Fruit fly (Drosophila melanogaster) whole organism, prepupa: ENCODE results near the gene ScsbetaG.
A peak's percentile ranks its signal among the peaks of the same experiment; 100 is the strongest.

Experiments used
- Blimp-1 ChIP-seq: fragments of 200-800 bp; sonication (Bioruptor generic); optimal IDR thresholded peaks from 3 replicates; lab custom pipeline; 2017; ENCODE audit warnings: missing biosample characterization, missing genetic modification characterization, mild to moderate bottlenecking, moderate library complexity, missing genetic modification reagents
- CG10631 ChIP-seq: fragments of 200-800 bp; sonication (Bioruptor generic); optimal IDR thresholded peaks from 2 replicates; lab custom pipeline; 2016; ENCODE audit warnings: missing biosample characterization, missing genetic modification characterization
- CG11294 ChIP-seq: fragments of 200-800 bp; sonication (Bioruptor generic); IDR thresholded peaks from 2 replicates; pipeline ENCODE4 v1.3.6; 2022; ENCODE audit warnings: missing biosample characterization, missing genetic modification characterization
- CG11762 ChIP-seq: fragments of 200-800 bp; sonication (Bioruptor generic); optimal IDR thresholded peaks from 3 replicates; lab custom pipeline; 2016; ENCODE audit warnings: missing biosample characterization, missing genetic modification characterization; ENCODE audit not compliant: insufficient read depth
- CG11902 ChIP-seq: fragments of 200-800 bp; sonication (Bioruptor generic); optimal IDR thresholded peaks from 3 replicates; lab custom pipeline; 2016; ENCODE audit warnings: missing biosample characterization, missing genetic modification characterization
- CG1621 ChIP-seq: fragments of 200-800 bp; sonication (Bioruptor generic); optimal IDR thresholded peaks from 3 replicates; lab custom pipeline; 2018; ENCODE audit warnings: missing biosample characterization, mild to moderate bottlenecking, missing genetic modification characterization
- CG16779 ChIP-seq: fragments of 200-800 bp; sonication (Bioruptor generic); optimal IDR thresholded peaks from 3 replicates; lab custom pipeline; 2017; ENCODE audit warnings: missing biosample characterization, mild to moderate bottlenecking, missing genetic modification characterization
- CG31627 ChIP-seq: fragments of 200-800 bp; sonication (Bioruptor generic); optimal IDR thresholded peaks from 3 replicates; lab custom pipeline; 2016; ENCODE audit warnings: missing biosample characterization, missing genetic modification characterization
- CG34406 ChIP-seq: fragments of 200-800 bp; sonication (Bioruptor generic); optimal IDR thresholded peaks from 3 replicates; lab custom pipeline; 2016; ENCODE audit warnings: missing biosample characterization, missing genetic modification characterization
- CG3919 ChIP-seq: fragments of 200-800 bp; sonication (Bioruptor generic); optimal IDR thresholded peaks from 3 replicates; lab custom pipeline; 2016; ENCODE audit warnings: missing biosample characterization, missing genetic modification characterization
- CG4318 ChIP-seq: fragments of 200-800 bp; sonication (Bioruptor generic); optimal IDR thresholded peaks from 3 replicates; lab custom pipeline; 2017; ENCODE audit warnings: missing biosample characterization, mild to moderate bottlenecking, missing genetic modification characterization
- CG6276 ChIP-seq: fragments of 200-800 bp; sonication (Bioruptor generic); optimal IDR thresholded peaks from 2 replicates; lab custom pipeline; 2017; ENCODE audit warnings: missing biosample characterization, mild to moderate bottlenecking, missing genetic modification characterization
- CG6808 ChIP-seq: fragments of 200-800 bp; sonication (Bioruptor generic); optimal IDR thresholded peaks from 3 replicates; lab custom pipeline; 2017; ENCODE audit warnings: missing biosample characterization, missing genetic modification characterization, mild to moderate bottlenecking, moderate library complexity, missing genetic modification reagents
- CG6854 ChIP-seq: fragments of 200-800 bp; sonication (Bioruptor generic); optimal IDR thresholded peaks from 2 replicates; lab custom pipeline; 2017; ENCODE audit warnings: missing biosample characterization, mild to moderate bottlenecking, missing genetic modification characterization
- CG7368 ChIP-seq: fragments of 200-800 bp; sonication (Bioruptor generic); optimal IDR thresholded peaks from 3 replicates; lab custom pipeline; 2016; ENCODE audit warnings: missing biosample characterization, missing genetic modification characterization
- CG8119 ChIP-seq: fragments of 200-800 bp; sonication (Bioruptor generic); IDR thresholded peaks from 3 replicates; pipeline ENCODE4 v1.3.6; 2022; ENCODE audit warnings: missing biosample characterization, missing genetic modification characterization
- CG8632 ChIP-seq: fragments of 200-800 bp; sonication (Bioruptor generic); optimal IDR thresholded peaks from 3 replicates; lab custom pipeline; 2016; ENCODE audit warnings: missing biosample characterization, missing genetic modification characterization
- CG9139 ChIP-seq: fragments of 200-800 bp; sonication (Bioruptor generic); optimal IDR thresholded peaks from 3 replicates; lab custom pipeline; 2017; ENCODE audit warnings: missing biosample characterization, mild to moderate bottlenecking, missing genetic modification characterization
- Eip75B ChIP-seq: fragments of 200-800 bp; sonication (Bioruptor generic); optimal IDR thresholded peaks from 3 replicates; lab custom pipeline; 2016; ENCODE audit warnings: missing biosample characterization, missing genetic modification characterization
- Eip78C ChIP-seq: fragments of 200-800 bp; sonication (Bioruptor generic); peaks from one replicate; lab custom pipeline; 2016; ENCODE audit warnings: missing biosample characterization, missing genetic modification characterization
- Eip93F ChIP-seq: fragments of 200-800 bp; sonication (Bioruptor generic); optimal IDR thresholded peaks from 2 replicates; lab custom pipeline; 2016; ENCODE audit warnings: missing biosample characterization, mild to moderate bottlenecking, missing genetic modification characterization
- Ets21C ChIP-seq: fragments of 200-800 bp; sonication (Bioruptor generic); optimal IDR thresholded peaks from 3 replicates; lab custom pipeline; 2016; ENCODE audit warnings: missing biosample characterization, missing genetic modification characterization
- Ets96B ChIP-seq: fragments of 200-800 bp; optimal IDR thresholded peaks from 2 replicates; lab custom pipeline; 2019; ENCODE audit warnings: missing biosample characterization, mild to moderate bottlenecking, missing genetic modification characterization, moderate library complexity
- Hr39 ChIP-seq: fragments of 200-800 bp; sonication (Bioruptor generic); optimal IDR thresholded peaks from 2 replicates; lab custom pipeline; 2016; ENCODE audit warnings: missing biosample characterization, missing genetic modification characterization
- Hr4 ChIP-seq: fragments of 200-800 bp; sonication (Bioruptor generic); optimal IDR thresholded peaks from 3 replicates; lab custom pipeline; 2016; ENCODE audit warnings: missing biosample characterization, missing genetic modification characterization
- OdsH ChIP-seq: fragments of 200-800 bp; sonication (Bioruptor generic); optimal IDR thresholded peaks from 3 replicates; lab custom pipeline; 2016; ENCODE audit warnings: missing biosample characterization, missing genetic modification characterization
- Smox ChIP-seq: fragments of 200-800 bp; sonication (Bioruptor generic); optimal IDR thresholded peaks from 3 replicates; lab custom pipeline; 2016; ENCODE audit warnings: missing biosample characterization, missing genetic modification characterization
- Sox102F ChIP-seq: fragments of 200-800 bp; sonication (Bioruptor generic); optimal IDR thresholded peaks from 2 replicates; lab custom pipeline; 2016; ENCODE audit warnings: missing biosample characterization, mild to moderate bottlenecking, missing genetic modification characterization
- Sox14 ChIP-seq: fragments of 200-800 bp; sonication (Bioruptor generic); optimal IDR thresholded peaks from 3 replicates; lab custom pipeline; 2016; ENCODE audit warnings: missing biosample characterization, missing genetic modification characterization
- Sox15 ChIP-seq: fragments of 200-800 bp; sonication (Bioruptor generic); optimal IDR thresholded peaks from 3 replicates; lab custom pipeline; 2016; ENCODE audit warnings: missing biosample characterization, missing genetic modification characterization
- achi ChIP-seq: fragments of 200-800 bp; sonication (Bioruptor generic); optimal IDR thresholded peaks from 3 replicates; lab custom pipeline; 2016; ENCODE audit warnings: missing biosample characterization, missing genetic modification characterization
- acj6 ChIP-seq: fragments of 200-800 bp; sonication (Bioruptor generic); optimal IDR thresholded peaks from 3 replicates; lab custom pipeline; 2016; ENCODE audit warnings: missing biosample characterization, missing genetic modification characterization
- cyc ChIP-seq: fragments of 200-800 bp; sonication (Bioruptor generic); optimal IDR thresholded peaks from 3 replicates; lab custom pipeline; 2016; ENCODE audit warnings: missing biosample characterization, missing genetic modification characterization
- dac ChIP-seq: fragments of 200-800 bp; sonication (Bioruptor generic); optimal IDR thresholded peaks from 2 replicates; lab custom pipeline; 2017; ENCODE audit warnings: missing biosample characterization, mild to moderate bottlenecking, missing genetic modification characterization
- fd59A ChIP-seq: fragments of 200-800 bp; sonication (Bioruptor generic); optimal IDR thresholded peaks from 2 replicates; lab custom pipeline; 2017; ENCODE audit warnings: missing biosample characterization, mild to moderate bottlenecking, missing genetic modification characterization, missing genetic modification reagents
- fd85E ChIP-seq: fragments of 200-800 bp; sonication (Bioruptor generic); optimal IDR thresholded peaks from 3 replicates; lab custom pipeline; 2016; ENCODE audit warnings: missing biosample characterization, missing genetic modification characterization
- fkh ChIP-seq: fragments of 200-800 bp; sonication (Bioruptor generic); optimal IDR thresholded peaks from 3 replicates; lab custom pipeline; 2017; ENCODE audit warnings: missing biosample characterization, mild to moderate bottlenecking, missing genetic modification characterization, moderate library complexity
- net ChIP-seq: fragments of 200-800 bp; sonication (Bioruptor generic); optimal IDR thresholded peaks from 3 replicates; lab custom pipeline; 2016; ENCODE audit warnings: missing biosample characterization, missing genetic modification characterization
- pdm3 ChIP-seq: fragments of 200-800 bp; sonication (Bioruptor generic); optimal IDR thresholded peaks from 3 replicates; lab custom pipeline; 2016; ENCODE audit warnings: missing biosample characterization, missing genetic modification characterization
- salr ChIP-seq, 2 experiments: fragments of 200-800 bp; sonication (Bioruptor generic); optimal IDR thresholded peaks; 3 replicates each; lab custom pipeline; 2016 to 2018; ENCODE audit warnings: missing biosample characterization in 2 of 2, missing genetic modification characterization in 2 of 2, mild to moderate bottlenecking in 1 of 2
- spab ChIP-seq: fragments of 200-800 bp; sonication (Bioruptor generic); optimal IDR thresholded peaks from 2 replicates; lab custom pipeline; 2017; ENCODE audit warnings: missing biosample characterization, mild to moderate bottlenecking, missing genetic modification characterization, missing genetic modification reagents
- svp ChIP-seq: fragments of 200-800 bp; sonication (Bioruptor generic); peaks from one replicate; lab custom pipeline; 2016; ENCODE audit warnings: missing biosample characterization, missing genetic modification characterization
- topi ChIP-seq: fragments of 200-800 bp; sonication (Bioruptor generic); optimal IDR thresholded peaks from 3 replicates; lab custom pipeline; 2016; ENCODE audit warnings: missing biosample characterization, missing genetic modification characterization
- vri ChIP-seq: fragments of 200-800 bp; sonication (Bioruptor generic); optimal IDR thresholded peaks from 3 replicates; lab custom pipeline; 2016; ENCODE audit warnings: missing biosample characterization, mild to moderate bottlenecking, missing genetic modification characterization

Gene ScsbetaG

dm6 chr3L:5583295-5583707, 19.8 kb upstream of the ScsbetaG start (continued):
- TF ChIP-seq spab (GFP tag; lab: Kevin White, UChicago), result no peak
- TF ChIP-seq CG34406 (GFP tag; lab: Kevin White, UChicago), result peak; percentile 53
- peak; percentile 86 for TF ChIP-seq CG10631 (GFP tag; lab: Kevin White, UChicago)
- TF ChIP-seq CG4318 (GFP tag; lab: Kevin White, UChicago), result peak; percentile 68

DNA sequence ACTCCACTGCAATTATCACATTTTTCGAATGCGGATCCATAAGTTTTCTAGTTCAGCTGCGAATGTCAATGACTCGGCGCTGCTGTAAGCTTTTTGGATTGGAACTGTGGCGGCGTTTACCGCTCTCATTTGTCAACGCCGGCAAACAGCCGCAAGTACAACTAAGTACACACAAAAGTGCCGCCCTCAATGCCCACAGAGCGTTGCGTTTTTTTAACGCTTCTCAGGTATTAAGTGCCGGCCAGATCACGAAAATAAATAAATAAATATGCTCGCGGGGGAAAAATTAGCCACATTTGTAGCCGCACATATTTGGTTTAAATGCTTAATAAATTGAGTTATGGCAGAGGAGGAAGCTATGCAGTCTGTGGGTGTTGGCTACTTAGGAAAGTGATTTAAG, 18.1 kb upstream of the ScsbetaG start:
- TF ChIP-seq fkh, result peak; percentile 25
- no peak for TF ChIP-seq CG1621 (tag; lab: Kevin White, UChicago)

DNA sequence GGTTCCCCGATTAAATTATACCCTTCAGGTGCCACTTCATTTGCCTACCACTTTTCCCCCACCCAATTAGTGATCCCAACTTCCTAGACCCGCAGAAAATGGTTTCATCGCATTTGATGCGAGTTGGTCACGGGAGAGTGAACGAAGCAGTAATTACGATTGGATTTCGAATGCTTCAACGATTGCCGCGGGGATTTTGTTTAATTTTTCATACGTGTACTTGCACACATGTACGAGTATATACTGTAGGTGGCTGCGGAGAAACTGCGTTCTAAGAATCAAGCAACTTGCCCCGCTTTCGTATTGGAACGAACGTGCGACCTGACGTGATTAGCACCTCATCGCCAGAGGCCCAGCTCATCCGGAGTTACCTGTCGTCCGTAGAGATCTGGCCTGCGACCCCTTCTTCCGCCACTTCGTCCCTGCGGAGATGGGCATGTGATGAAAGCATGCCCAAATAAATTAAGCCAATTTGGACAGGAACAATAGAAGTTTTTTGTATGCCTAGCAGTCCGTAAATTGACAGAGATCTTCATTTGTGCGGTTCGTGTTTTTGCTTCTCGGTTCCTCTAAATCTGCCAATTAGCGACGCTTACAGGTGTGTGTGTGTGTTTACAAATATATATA, 17.1 kb upstream of the ScsbetaG start:
- no peak for TF ChIP-seq CG7368
- peak; percentile 15 for TF ChIP-seq fkh
- no peak for TF ChIP-seq Eip75B (GFP tag; lab: Kevin White, UChicago)

DNA sequence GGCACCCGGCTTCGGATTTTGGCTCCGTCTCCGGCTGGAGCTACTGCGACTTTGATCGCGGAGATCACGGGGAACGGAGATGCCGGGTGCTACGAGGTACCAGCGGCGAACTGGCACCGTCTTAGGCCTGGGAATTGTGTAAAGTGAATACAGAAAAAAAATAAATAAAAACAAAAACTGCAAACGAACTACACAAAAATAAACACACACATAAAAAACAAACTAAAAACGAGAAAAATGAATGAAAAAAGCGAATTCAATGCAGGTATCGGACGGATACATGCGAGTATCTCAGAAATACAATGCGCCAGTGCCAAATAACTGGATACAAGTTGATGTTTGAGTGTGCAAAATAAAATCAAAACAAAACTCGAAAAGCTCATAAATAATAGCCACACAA, 16.3 kb upstream of the ScsbetaG start:
- TF ChIP-seq CG11902 (no peak), Blimp-1 (GFP tag; lab: Kevin White, UChicago) (no peak), CG9139 (GFP tag; lab: Kevin White, UChicago) (no peak), CG11762 (no peak), vri (GFP tag; lab: Kevin White, UChicago) (no peak), svp (GFP tag; lab: Kevin White, UChicago) (no peak), dac (GFP tag; lab: Kevin White, UChicago) (peak; percentile 7), Ets21C (GFP tag; lab: Kevin White, UChicago) (no peak), Sox15 (GFP tag; lab: Kevin White, UChicago) (no peak), Eip78C (GFP tag; lab: Kevin White, UChicago) (peak; percentile 63), CG11294 (GFP tag; lab: Robert Waterston, UW) (peak; percentile 39; the same call in 1 of the 2 replicates), Hr4 (GFP tag; lab: Kevin White, UChicago) (peak; percentile 39), cyc (GFP tag; lab: Kevin White, UChicago) (no peak), Sox102F (GFP tag; lab: Kevin White, UChicago) (no peak), Smox (GFP tag; lab: Kevin White, UChicago) (no peak), achi (GFP tag; lab: Kevin White, UChicago) (no peak), spab (GFP tag; lab: Kevin White, UChicago) (no peak), CG1621 (tag; lab: Kevin White, UChicago) (no peak), CG4318 (GFP tag; lab: Kevin White, UChicago) (no peak), fkh (no peak), CG10631 (GFP tag; lab: Kevin White, UChicago) (no peak), fd85E (GFP tag; lab: Kevin White, UChicago) (no peak), fd59A (no peak), CG6854 (GFP tag; lab: Kevin White, UChicago) (no peak), pdm3 (GFP tag; lab: Kevin White, UChicago) (no peak), CG8119 (peak; percentile 92), Sox14 (no peak), Eip75B (GFP tag; lab: Kevin White, UChicago) (no peak), CG16779 (tag; lab: Kevin White, UChicago) (peak; percentile 59), acj6 (GFP tag; lab: Kevin White, UChicago) (no peak), CG8632 (GFP tag; lab: Kevin White, UChicago) (no peak), Hr39 (GFP tag; lab: Kevin White, UChicago) (no peak), OdsH (GFP tag; lab: Kevin White, UChicago) (no peak), Eip93F (GFP tag; lab: Kevin White, UChicago) (no peak), net (GFP tag; lab: Kevin White, UChicago) (peak; percentile 54), CG7368 (no peak), Ets96B (tag; lab: Kevin White, UChicago) (no peak), CG6276 (GFP tag; lab: Kevin White, UChicago) (peak; percentile 92), CG3919 (GFP tag; lab: Kevin White, UChicago) (no peak), CG31627 (GFP tag; lab: Kevin White, UChicago) (no peak), salr (GFP tag; optimal IDR thresholded peaks at IDR 0.05; lab: Kevin White, UChicago) (no peak), topi (GFP tag; lab: Kevin White, UChicago) (no peak), CG34406 (GFP tag; lab: Kevin White, UChicago) (no peak), CG6808 (GFP tag; lab: Kevin White, UChicago) (no peak)
